Fruit fly (Drosophila melanogaster) whole organism, adult: Measurements from ENCODE around the gene CG8117.

Experiments used
- CG11617 ChIP-seq: fragments of 200-800 bp; sonication (Bioruptor generic); optimal IDR thresholded peaks from 2 replicates; lab custom pipeline; 2017; ENCODE audit warnings: mild to moderate bottlenecking, missing biosample characterization, missing genetic modification reagents, missing genetic modification characterization
- CG12768 ChIP-seq: fragments of 200-800 bp; sonication (Bioruptor generic); optimal IDR thresholded peaks from 2 replicates; lab custom pipeline; 2017; ENCODE audit warnings: missing biosample characterization, missing genetic modification characterization, mild to moderate bottlenecking, moderate library complexity, missing genetic modification reagents
- CG14711 ChIP-seq: fragments of 200-800 bp; sonication (Bioruptor generic); optimal IDR thresholded peaks from 2 replicates; lab custom pipeline; 2018; ENCODE audit warnings: missing biosample characterization, mild to moderate bottlenecking, missing genetic modification characterization, moderate library complexity
- CG1620 ChIP-seq: fragments of 200-800 bp; sonication (Bioruptor generic); optimal IDR thresholded peaks from 2 replicates; lab custom pipeline; 2016; ENCODE audit warnings: missing biosample characterization, missing genetic modification characterization
- CG33017 ChIP-seq: fragments of 200-800 bp; sonication (Bioruptor generic); optimal IDR thresholded peaks from 2 replicates; lab custom pipeline; 2018; ENCODE audit warnings: missing biosample characterization, mild to moderate bottlenecking, missing genetic modification characterization, moderate library complexity
- CG5204 ChIP-seq: fragments of 200-800 bp; sonication (Bioruptor generic); optimal IDR thresholded peaks from 2 replicates; lab custom pipeline; 2016; ENCODE audit warnings: missing biosample characterization, missing genetic modification characterization
- CG7045 ChIP-seq: fragments of 200-800 bp; sonication (Bioruptor generic); optimal IDR thresholded peaks from 2 replicates; lab custom pipeline; 2017; ENCODE audit warnings: missing biosample characterization, mild to moderate bottlenecking, missing genetic modification characterization
- CG7101 ChIP-seq: fragments of 200-800 bp; sonication (Bioruptor generic); optimal IDR thresholded peaks from 2 replicates; lab custom pipeline; 2018; ENCODE audit warnings: missing biosample characterization, mild to moderate bottlenecking, missing genetic modification characterization, moderate library complexity
- Clk ChIP-seq: fragments of 200-800 bp; sonication (Bioruptor generic); optimal IDR thresholded peaks from 2 replicates; lab custom pipeline; 2017; ENCODE audit warnings: missing biosample characterization, missing genetic modification characterization
- Crg-1 ChIP-seq: fragments of 200-800 bp; sonication (Bioruptor generic); optimal IDR thresholded peaks from 2 replicates; lab custom pipeline; 2016; ENCODE audit warnings: missing biosample characterization, missing genetic modification characterization
- Hr96 ChIP-seq: fragments of 200-800 bp; sonication (Bioruptor generic); optimal IDR thresholded peaks from 2 replicates; lab custom pipeline; 2016; ENCODE audit warnings: missing biosample characterization, missing genetic modification characterization
- Mnt ChIP-seq: fragments of 200-800 bp; sonication (Bioruptor generic); optimal IDR thresholded peaks from 2 replicates; lab custom pipeline; 2016; ENCODE audit warnings: missing biosample characterization, mild to moderate bottlenecking, missing genetic modification characterization
- bab1 ChIP-seq: fragments of 200-800 bp; sonication (Bioruptor generic); optimal IDR thresholded peaks from 3 replicates; lab custom pipeline; 2019; ENCODE audit warnings: missing biosample characterization, mild to moderate bottlenecking, missing genetic modification characterization, moderate library complexity
- cic ChIP-seq: fragments of 200-800 bp; sonication (Bioruptor generic); optimal IDR thresholded peaks from 2 replicates; lab custom pipeline; 2017; ENCODE audit warnings: missing biosample characterization, mild to moderate bottlenecking, missing genetic modification characterization, moderate library complexity
- cnc ChIP-seq, 2 experiments: fragments of >200 bp; optimal IDR thresholded peaks; 2 replicates each; lab custom pipeline; 2017
- kay ChIP-seq: fragments of 200-800 bp; sonication (Bioruptor generic); peaks from one replicate; lab custom pipeline; 2016; ENCODE audit warnings: missing biosample characterization, missing genetic modification characterization, borderline replicate concordance
- ovo ChIP-seq: fragments of 200-800 bp; sonication (Bioruptor generic); optimal IDR thresholded peaks from 2 replicates; lab custom pipeline; 2016; ENCODE audit warnings: missing biosample characterization, missing genetic modification characterization
- pad ChIP-seq: fragments of 200-800 bp; sonication (Bioruptor generic); optimal IDR thresholded peaks from 3 replicates; lab custom pipeline; 2017; ENCODE audit warnings: missing biosample characterization, missing genetic modification characterization, mild to moderate bottlenecking, moderate library complexity, missing genetic modification reagents
- tj ChIP-seq: fragments of 200-800 bp; sonication (Bioruptor generic); optimal IDR thresholded peaks from 3 replicates; lab custom pipeline; 2017; ENCODE audit warnings: missing biosample characterization, mild to moderate bottlenecking, missing genetic modification characterization, moderate library complexity
- toe ChIP-seq: fragments of 200-800 bp; sonication (Bioruptor generic); optimal IDR thresholded peaks from 2 replicates; lab custom pipeline; 2016; ENCODE audit warnings: missing biosample characterization, missing genetic modification characterization

Gene CG8117

dm6 chrX:15618953-15619630 lies 24.9 kb upstream of the CG8117 start:
- TF ChIP-seq CG1620 (GFP tag; lab: Kevin White, UChicago) (no peak), CG33017 (tag; lab: Kevin White, UChicago) (no peak), Clk (GFP tag; lab: Kevin White, UChicago) (no peak), Hr96 (no peak), CG12768 (GFP tag; lab: Kevin White, UChicago) (no peak), CG7045 (no peak), CG7101 (tag; lab: Kevin White, UChicago) (no peak), cnc (optimal IDR thresholded peaks at IDR 0.05; lab: Kevin White, UChicago) (no peak), CG11617 (GFP tag; lab: Kevin White, UChicago) (no peak), CG5204 (GFP tag; lab: Kevin White, UChicago) (no peak), cic (GFP tag; lab: Kevin White, UChicago) (no peak), Mnt (no peak), tj (GFP tag; lab: Kevin White, UChicago) (no peak), pad (no peak), toe (GFP tag; lab: Kevin White, UChicago) (no peak), ovo (no peak)

dm6 chrX:15619631-15619960 lies 24.4 kb upstream of the CG8117 start:
- TF ChIP-seq CG12768 (GFP tag; lab: Kevin White, UChicago) (no peak), CG14711 (tag; lab: Kevin White, UChicago) (no peak), cnc (optimal IDR thresholded peaks at IDR 0.05; lab: Kevin White, UChicago) (no peak), ovo (no peak), CG11617 (GFP tag; lab: Kevin White, UChicago) (no peak), tj (GFP tag; lab: Kevin White, UChicago) (no peak), bab1 (no peak), CG5204 (GFP tag; lab: Kevin White, UChicago) (no peak), Crg-1 (no peak), cic (GFP tag; lab: Kevin White, UChicago) (no peak), CG7101 (tag; lab: Kevin White, UChicago) (no peak), CG7045 (no peak), toe (GFP tag; lab: Kevin White, UChicago) (no peak), Mnt (no peak), kay (no peak)

- TF ChIP-seq CG7045 (no peak), kay (peak; percentile 20)
Observed at dm6 chrX:15620439-15621227, 23.4 kb upstream of the CG8117 start.

- TF ChIP-seq toe (GFP tag; lab: Kevin White, UChicago) (no peak), bab1 (no peak), pad (no peak), cnc (optimal IDR thresholded peaks at IDR 0.05; lab: Kevin White, UChicago) (no peak), CG12768 (GFP tag; lab: Kevin White, UChicago) (no peak), kay (no peak), tj (GFP tag; lab: Kevin White, UChicago) (no peak)
Observed at dm6 chrX:15622970-15623402, 21.0 kb upstream of the CG8117 start.

- TF ChIP-seq tj (GFP tag; lab: Kevin White, UChicago) (no peak), Mnt (no peak), Hr96 (no peak), CG33017 (tag; lab: Kevin White, UChicago) (no peak), CG11617 (GFP tag; lab: Kevin White, UChicago) (no peak), bab1 (no peak), pad (no peak), CG1620 (GFP tag; lab: Kevin White, UChicago) (no peak), CG7045 (no peak), CG5204 (GFP tag; lab: Kevin White, UChicago) (no peak), CG14711 (tag; lab: Kevin White, UChicago) (no peak), Crg-1 (no peak), toe (GFP tag; lab: Kevin White, UChicago) (no peak), cic (GFP tag; lab: Kevin White, UChicago) (no peak), ovo (no peak), Clk (GFP tag; lab: Kevin White, UChicago) (no peak), CG7101 (tag; lab: Kevin White, UChicago) (no peak)
Observed at dm6 chrX:15623809-15624208, 20.2 kb upstream of the CG8117 start.

- TF ChIP-seq pad (no peak), tj (GFP tag; lab: Kevin White, UChicago) (peak; percentile 30), bab1 (peak; percentile 42), CG5204 (GFP tag; lab: Kevin White, UChicago) (no peak), ovo (no peak), Hr96 (peak; percentile 8), Crg-1 (peak; percentile 14), CG12768 (GFP tag; lab: Kevin White, UChicago) (no peak), Clk (GFP tag; lab: Kevin White, UChicago) (no peak), cnc (optimal IDR thresholded peaks at IDR 0.05; lab: Kevin White, UChicago) (no peak), CG14711 (tag; lab: Kevin White, UChicago) (no peak), CG1620 (GFP tag; lab: Kevin White, UChicago) (no peak), CG33017 (tag; lab: Kevin White, UChicago) (no peak), CG11617 (GFP tag; lab: Kevin White, UChicago) (no peak)
Observed at dm6 chrX:15626279-15626678, 17.7 kb upstream of the CG8117 start.
